Fruit fly (Drosophila melanogaster): Measurements from ENCODE around the gene CG2519.

Gene CG2519

dm6 chr3R:5547464-5547943 lies at the start of gene CG2519:
Gene CG2519 (minus strand): TSS chr3R:5547775.
- TF ChIP-seq noc (tag; optimal IDR thresholded peaks at IDR 0.05), result no peak

- no peak for TF ChIP-seq noc (tag; optimal IDR thresholded peaks at IDR 0.05)
These were observed 47.3 kb upstream of the CG2519 start for dm6 chr3R:5594878-5595277.

dm6 chr3R:5592009-5592572 lies 44.5 kb upstream of the CG2519 start:
- no peak for TF ChIP-seq noc (tag; optimal IDR thresholded peaks at IDR 0.05)

dm6 chr3R:5591398-5591853 lies 43.9 kb upstream of the CG2519 start, which contains the start of the genes noi and Vha26:
Gene noi (minus strand): TSS chr3R:5591459.
Gene Vha26 (plus strand): TSS chr3R:5591763.
- TF ChIP-seq noc (tag; optimal IDR thresholded peaks at IDR 0.05), result no peak

dm6 chr3R:5588573-5588972 lies 41.0 kb upstream of the CG2519 start, which contains the start of gene PolZ2:
Gene PolZ2 (plus strand): TSS chr3R:5588873.
- TF ChIP-seq noc (tag; optimal IDR thresholded peaks at IDR 0.05), result no peak

dm6 chr3R:5587863-5588519 lies 40.4 kb upstream of the CG2519 start, which contains the start of gene CG2926:
Gene CG2926 (minus strand): TSS chr3R:5588380.
- no peak for TF ChIP-seq noc (tag; optimal IDR thresholded peaks at IDR 0.05)

- no peak for TF ChIP-seq noc (tag; optimal IDR thresholded peaks at IDR 0.05)
These were observed 26.3 kb upstream of the CG2519 start for dm6 chr3R:5573883-5574282.

dm6 chr3R:5572900-5573665 lies 25.5 kb upstream of the CG2519 start:
- no peak for TF ChIP-seq noc (tag; optimal IDR thresholded peaks at IDR 0.05)

dm6 chr3R:5571756-5572155 lies 24.2 kb upstream of the CG2519 start:
- no peak for TF ChIP-seq noc (tag; optimal IDR thresholded peaks at IDR 0.05)

- TF ChIP-seq noc (tag; optimal IDR thresholded peaks at IDR 0.05), result no peak
These were observed 23.8 kb upstream of the CG2519 start for dm6 chr3R:5571437-5571750.

- TF ChIP-seq noc (tag; optimal IDR thresholded peaks at IDR 0.05), result no peak
These were observed 23.3 kb upstream of the CG2519 start, which contains the start of gene CRMP for dm6 chr3R:5570635-5571436. Gene CRMP (plus strand): TSS chr3R:5571108.

- TF ChIP-seq noc (tag; optimal IDR thresholded peaks at IDR 0.05), result peak; percentile 23
These were observed 21.0 kb upstream of the CG2519 start, which contains the start of the genes CG2931 and Rheb for dm6 chr3R:5568590-5568989. Gene CG2931 (minus strand): TSS chr3R:5568615. Gene Rheb (plus strand): TSS chr3R:5568921.

- TF ChIP-seq noc (tag; optimal IDR thresholded peaks at IDR 0.05), result peak; percentile 88
These were observed 18.0 kb upstream of the CG2519 start for dm6 chr3R:5565623-5566022.

dm6 chr3R:5564775-5565190 lies 17.2 kb upstream of the CG2519 start, which contains the start of the genes CG14671 and CG12746:
Gene CG14671 (minus strand): TSS chr3R:5564815.
Gene CG12746 (plus strand): TSS chr3R:5564865.
- no peak for TF ChIP-seq noc (tag; optimal IDR thresholded peaks at IDR 0.05)

dm6 chr3R:5563420-5563819 lies 15.8 kb upstream of the CG2519 start, which contains the start of gene Pi4KIIalpha:
Gene Pi4KIIalpha (minus strand): TSS chr3R:5563652.
- TF ChIP-seq noc (tag; optimal IDR thresholded peaks at IDR 0.05), result no peak
